Worm (Caenorhabditis elegans): Measurements from ENCODE around the gene ZK637.4.

DNA sequence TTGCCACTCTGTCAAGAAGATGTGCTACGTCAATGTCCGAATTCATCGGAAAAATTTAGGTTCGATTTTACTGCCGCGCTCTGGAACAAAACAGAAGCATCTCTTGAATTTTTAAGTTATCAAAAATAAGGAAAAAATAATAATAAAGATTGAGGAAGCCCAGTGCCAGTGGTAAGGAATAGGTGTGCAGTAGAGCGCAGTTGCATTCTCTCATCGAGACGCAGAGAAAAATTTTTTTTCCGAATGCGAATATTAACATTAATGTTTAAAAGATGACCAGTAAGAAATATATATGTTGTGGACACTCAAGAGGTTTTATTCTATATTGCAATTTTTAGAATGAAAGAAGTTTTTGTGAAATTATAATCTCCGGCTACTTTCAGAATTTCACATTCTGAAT, 45.8 kb upstream of the ZK637.4 start:
- TF ChIP-seq unc-130 (tag; optimal IDR thresholded peaks at IDR 0.05) (peak; percentile 69), ceh-82 (tag; optimal IDR thresholded peaks at IDR 0.05) (peak; percentile 15 to 43 (median 17)), ces-1 (GFP tag; optimal IDR thresholded peaks at IDR 0.05) (no peak), egl-27 (tag; optimal IDR thresholded peaks at IDR 0.05) (no peak), efl-1 (optimal IDR thresholded peaks at IDR 0.05) (peak; percentile 75 to 76), efl-1 (GFP tag; optimal IDR thresholded peaks at IDR 0.05 in 1 of 2) (peak; percentile 75 to 96), ztf-11 (tag; optimal IDR thresholded peaks at IDR 0.05) (no peak), sox-4 (tag; optimal IDR thresholded peaks at IDR 0.05) (no peak), nhr-11 (tag; optimal IDR thresholded peaks at IDR 0.05) (no peak), swsn-7 (tag; optimal IDR thresholded peaks at IDR 0.05) (peak; percentile 52), blmp-1 (tag; optimal IDR thresholded peaks at IDR 0.05) (peak; percentile 68), pax-3 (tag; optimal IDR thresholded peaks at IDR 0.05) (no peak), aly-2 (tag; optimal IDR thresholded peaks at IDR 0.05) (no peak), jun-1 (tag; optimal IDR thresholded peaks at IDR 0.05) (no peak), fos-1 (tag; optimal IDR thresholded peaks at IDR 0.05) (no peak)

All from whole organism, L1 larva.